Worm (Caenorhabditis elegans) whole organism, mixed stage, embryonic: ENCODE data around the gene Y76B12C.8.

ENCODE experiments used
- bed-3 ChIP-seq: fragments of 200-800 bp; sonication (Bioruptor generic); optimal IDR thresholded peaks from 3 replicates; lab custom pipeline; 2018; ENCODE audit warnings: mild to moderate bottlenecking, missing genetic modification characterization, moderate library complexity, missing compliant biosample characterization
- ceh-39 ChIP-seq: fragments of 150-350 bp; optimal IDR thresholded peaks from 2 replicates; lab custom pipeline; 2014; ENCODE audit warnings: missing biosample characterization, missing genetic modification characterization
- ceh-43 ChIP-seq: fragments of 200-800 bp; sonication (Bioruptor generic); optimal IDR thresholded peaks from 2 replicates; lab custom pipeline; 2018; ENCODE audit warnings: mild to moderate bottlenecking, missing genetic modification characterization, moderate library complexity, missing compliant biosample characterization
- ceh-83 ChIP-seq: fragments of 200-800 bp; sonication (Bioruptor generic); optimal IDR thresholded peaks from 2 replicates; lab custom pipeline; 2018; ENCODE audit warnings: mild to moderate bottlenecking, missing genetic modification characterization, missing compliant biosample characterization
- lin-32 ChIP-seq: fragments of 200-800 bp; sonication (Bioruptor generic); optimal IDR thresholded peaks from 2 replicates; lab custom pipeline; 2018; ENCODE audit warnings: mild to moderate bottlenecking, missing genetic modification characterization, missing compliant biosample characterization
- lsy-2 ChIP-seq: fragments of 150-350 bp; optimal IDR thresholded peaks from 2 replicates; lab custom pipeline; 2014; ENCODE audit warnings: missing biosample characterization, missing genetic modification characterization
- nhr-76 ChIP-seq: sonication (generic microtip); optimal IDR thresholded peaks from 2 replicates; lab custom pipeline; 2017; ENCODE audit warnings: missing biosample characterization, missing genetic modification characterization
- snpc-4 ChIP-seq: fragments of 150-350 bp; optimal IDR thresholded peaks from 2 replicates; lab custom pipeline; 2014; ENCODE audit warnings: missing biosample characterization, missing genetic modification characterization
- sptf-1 ChIP-seq: sonication (generic microtip); optimal IDR thresholded peaks from 2 replicates; lab custom pipeline; 2017; ENCODE audit warnings: mild to moderate bottlenecking, missing genetic modification characterization, moderate library complexity, missing compliant biosample characterization

ce11 chrIV:1969353-1969752 is 10.4 kb upstream of the Y76B12C.8 start, which contains the start of gene Y48A5A.3:
- TF ChIP-seq ceh-43 (no peak), ceh-83 (GFP tag; lab: Kevin White, UChicago) (no peak), ceh-39 (no peak), nhr-76 (no peak), lin-32 (no peak), sptf-1 (tag; lab: Kevin White, UChicago) (no peak), lsy-2 (no peak), bed-3 (GFP tag; lab: Kevin White, UChicago) (no peak), snpc-4 (tag; lab: Kevin White, UChicago) (no peak)
